Fruit fly (Drosophila melanogaster) whole organism, embryonic: ENCODE measurements around the gene dj-1beta.

Experiments
- Aef1 ChIP-seq: fragments of 200-800 bp; sonication (Bioruptor generic); IDR thresholded peaks from 3 replicates; pipeline ENCODE4 v1.3.6; 2022; ENCODE audit warnings: missing biosample characterization, missing genetic modification characterization
- Atf3 ChIP-seq: fragments of 200-800 bp; sonication (Bioruptor generic); optimal IDR thresholded peaks from 3 replicates; lab custom pipeline; 2016; ENCODE audit warnings: missing biosample characterization, missing genetic modification characterization
- CG10543 ChIP-seq: fragments of 200-800 bp; sonication (Bioruptor generic); optimal IDR thresholded peaks from 3 replicates; lab custom pipeline; 2017; ENCODE audit warnings: missing biosample characterization, mild to moderate bottlenecking, missing genetic modification characterization, moderate library complexity
- CG10959 ChIP-seq: fragments of 200-800 bp; sonication (Bioruptor generic); IDR thresholded peaks from 2 replicates; pipeline ENCODE4 v1.3.6; 2022; ENCODE audit warnings: missing biosample characterization, missing genetic modification characterization
- CG12391 ChIP-seq: fragments of 200-800 bp; sonication (Bioruptor generic); optimal IDR thresholded peaks from 3 replicates; lab custom pipeline; 2018; ENCODE audit warnings: missing biosample characterization, mild to moderate bottlenecking, missing genetic modification characterization, moderate library complexity
- CG13894 ChIP-seq: fragments of 200-800 bp; sonication (Bioruptor generic); optimal IDR thresholded peaks from 3 replicates; lab custom pipeline; 2018; ENCODE audit warnings: missing biosample characterization, mild to moderate bottlenecking, missing genetic modification characterization, moderate library complexity
- CG14710 ChIP-seq: fragments of 200-800 bp; sonication (Bioruptor generic); optimal IDR thresholded peaks from 3 replicates; lab custom pipeline; 2019; ENCODE audit warnings: missing biosample characterization, mild to moderate bottlenecking, missing genetic modification characterization, moderate library complexity
- CG1647 ChIP-seq: fragments of 200-800 bp; sonication (Bioruptor generic); optimal IDR thresholded peaks from 3 replicates; lab custom pipeline; 2016; ENCODE audit warnings: missing biosample characterization, missing genetic modification characterization
- CG17802 ChIP-seq: fragments of 200-800 bp; sonication (Bioruptor generic); optimal IDR thresholded peaks from 2 replicates; lab custom pipeline; 2018; ENCODE audit warnings: missing biosample characterization, mild to moderate bottlenecking, missing genetic modification characterization, moderate library complexity
- CG18764 ChIP-seq: fragments of 200-800 bp; sonication (Bioruptor generic); optimal IDR thresholded peaks from 3 replicates; lab custom pipeline; 2016; ENCODE audit warnings: missing biosample characterization, missing genetic modification characterization
- CG2129 ChIP-seq: fragments of 200-800 bp; sonication (Bioruptor generic); IDR thresholded peaks from 2 replicates; pipeline ENCODE4 v1.3.6; 2022; ENCODE audit warnings: missing biosample characterization, missing genetic modification characterization; ENCODE audit not compliant: partially characterized antibody
- CG32767 ChIP-seq: fragments of 200-800 bp; sonication (Bioruptor generic); IDR thresholded peaks from 2 replicates; pipeline ENCODE4 v1.3.6; 2022; ENCODE audit warnings: missing biosample characterization, missing genetic modification characterization
- CG4404 ChIP-seq: fragments of 200-800 bp; sonication (Bioruptor generic); IDR thresholded peaks from 2 replicates; pipeline ENCODE4 v1.3.6; 2022; ENCODE audit warnings: missing biosample characterization, missing genetic modification characterization
- CG4424 ChIP-seq: fragments of 200-800 bp; sonication (Bioruptor generic); optimal IDR thresholded peaks from 3 replicates; lab custom pipeline; 2016; ENCODE audit warnings: missing biosample characterization, missing genetic modification characterization
- CG5245 ChIP-seq: fragments of 200-800 bp; sonication (Bioruptor generic); optimal IDR thresholded peaks from 3 replicates; lab custom pipeline; 2016; ENCODE audit warnings: missing biosample characterization, missing genetic modification characterization
- CTCF ChIP-seq: fragments of 200-800 bp; sonication (Bioruptor generic); optimal IDR thresholded peaks from 2 replicates; lab custom pipeline; 2017; ENCODE audit warnings: missing biosample characterization, mild to moderate bottlenecking, missing genetic modification characterization, moderate library complexity
- Dbx ChIP-seq: fragments of 200-800 bp; sonication (Bioruptor generic); IDR thresholded peaks from 3 replicates; pipeline ENCODE4 v1.3.6; 2022; ENCODE audit warnings: missing biosample characterization, missing genetic modification characterization
- E2f1 ChIP-seq: fragments of 200-800 bp; sonication (Bioruptor generic); IDR thresholded peaks from 2 replicates; pipeline ENCODE4 v1.3.6; 2022; ENCODE audit warnings: missing biosample characterization, missing genetic modification characterization
- H2.0 ChIP-seq: fragments of 200-800 bp; sonication (Bioruptor generic); IDR thresholded peaks from 2 replicates; pipeline ENCODE4 v1.3.6; 2022; ENCODE audit warnings: missing biosample characterization, missing genetic modification characterization
- Hr3 ChIP-seq: fragments of 200-800 bp; sonication (Bioruptor generic); optimal IDR thresholded peaks from 3 replicates; lab custom pipeline; 2016; ENCODE audit warnings: missing biosample characterization, missing genetic modification characterization
- Hr51 ChIP-seq, 2 experiments: fragments of 200-800 bp; sonication (Bioruptor generic); optimal IDR thresholded peaks; 2 replicates in 1 of 2; 3 replicates in 1 of 2; lab custom pipeline; 2016 to 2018; ENCODE audit warnings: missing biosample characterization in 2 of 2, missing genetic modification characterization in 2 of 2, mild to moderate bottlenecking in 1 of 2, moderate library complexity in 1 of 2
- Jarid2 ChIP-seq: fragments of 200-800 bp; sonication (Bioruptor generic); optimal IDR thresholded peaks from 3 replicates; lab custom pipeline; 2017; ENCODE audit warnings: mild to moderate bottlenecking, missing biosample characterization, missing genetic modification reagents, missing genetic modification characterization
- Mes4 ChIP-seq: fragments of 200-800 bp; sonication (Bioruptor generic); optimal IDR thresholded peaks from 2 replicates; lab custom pipeline; 2016; ENCODE audit warnings: missing biosample characterization, missing genetic modification characterization
- Rx ChIP-seq: fragments of 200-800 bp; sonication (Bioruptor generic); IDR thresholded peaks from 2 replicates; pipeline ENCODE4 v1.3.6; 2022; ENCODE audit warnings: missing biosample characterization, missing genetic modification characterization
- Scr ChIP-seq: fragments of 200-800 bp; sonication (Bioruptor generic); IDR thresholded peaks from 2 replicates; pipeline ENCODE4 v1.3.6; 2022; ENCODE audit warnings: missing biosample characterization, missing genetic modification characterization; ENCODE audit not compliant: partially characterized antibody
- Sox102F ChIP-seq: fragments of 200-800 bp; sonication (Bioruptor generic); optimal IDR thresholded peaks from 2 replicates; lab custom pipeline; 2018; ENCODE audit warnings: missing biosample characterization, mild to moderate bottlenecking, missing genetic modification characterization, moderate library complexity
- al ChIP-seq: fragments of 200-800 bp; sonication (Bioruptor generic); IDR thresholded peaks from 2 replicates; pipeline ENCODE4 v1.3.6; 2022; ENCODE audit warnings: missing biosample characterization, missing genetic modification characterization
- cg ChIP-seq: fragments of 200-800 bp; sonication (Bioruptor generic); optimal IDR thresholded peaks from 3 replicates; lab custom pipeline; 2019; ENCODE audit warnings: missing biosample characterization, mild to moderate bottlenecking, missing genetic modification characterization, moderate library complexity
- chif ChIP-seq, 2 experiments: fragments of 200-800 bp; sonication (Bioruptor generic); optimal IDR thresholded peaks; 3 replicates each; lab custom pipeline; 2016; ENCODE audit warnings: missing biosample characterization in 2 of 2, missing genetic modification characterization in 2 of 2
- chn ChIP-seq: fragments of 200-800 bp; sonication (Bioruptor generic); optimal IDR thresholded peaks from 2 replicates; lab custom pipeline; 2016; ENCODE audit warnings: missing biosample characterization, missing genetic modification characterization
- ci ChIP-seq: fragments of 200-800 bp; sonication (Bioruptor generic); IDR thresholded peaks from 3 replicates; pipeline ENCODE4 v1.3.6; 2022; ENCODE audit warnings: missing biosample characterization, missing genetic modification characterization
- dati ChIP-seq: fragments of 200-800 bp; sonication (Bioruptor generic); IDR thresholded peaks from 2 replicates; pipeline ENCODE4 v1.3.6; 2022; ENCODE audit warnings: missing biosample characterization, missing genetic modification characterization
- dm ChIP-seq: fragments of 200-800 bp; sonication (Bioruptor generic); optimal IDR thresholded peaks from 3 replicates; lab custom pipeline; 2016; ENCODE audit warnings: missing biosample characterization, missing genetic modification characterization
- fu2 ChIP-seq: fragments of 200-800 bp; sonication (Bioruptor generic); optimal IDR thresholded peaks from 2 replicates; lab custom pipeline; 2016; ENCODE audit warnings: missing biosample characterization, missing genetic modification characterization
- gsb-n ChIP-seq: fragments of 200-800 bp; sonication (Bioruptor generic); optimal IDR thresholded peaks from 3 replicates; lab custom pipeline; 2018; ENCODE audit warnings: missing biosample characterization, mild to moderate bottlenecking, missing genetic modification characterization
- hbn ChIP-seq: fragments of 200-800 bp; sonication (Bioruptor generic); IDR thresholded peaks from 2 replicates; pipeline ENCODE4 v1.3.6; 2022; ENCODE audit warnings: missing biosample characterization, missing genetic modification characterization; ENCODE audit not compliant: partially characterized antibody
- hkb ChIP-seq, 2 experiments: fragments of 200-800 bp in 1 of 2; fragments of >200 bp in 1 of 2; sonication (Bioruptor generic) in 1 of 2; IDR thresholded peaks in 1 of 2; optimal IDR thresholded peaks in 1 of 2; 2 replicates each; pipeline versions ENCODE4 v1.3.6 to Lab custom; 2017 to 2022; ENCODE audit warnings: missing biosample characterization in 1 of 2, missing genetic modification characterization in 1 of 2
- jigr1 ChIP-seq: fragments of 200-800 bp; sonication (Bioruptor generic); IDR thresholded peaks from 3 replicates; pipeline ENCODE4 v1.3.6; 2022; ENCODE audit warnings: missing biosample characterization, missing genetic modification characterization
- jumu ChIP-seq: fragments of 200-800 bp; sonication (Bioruptor generic); optimal IDR thresholded peaks from 3 replicates; lab custom pipeline; 2016; ENCODE audit warnings: missing biosample characterization, missing genetic modification characterization
- nerfin-2 ChIP-seq: fragments of 200-800 bp; sonication (Bioruptor generic); IDR thresholded peaks from 2 replicates; pipeline ENCODE4 v1.3.6; 2022; ENCODE audit warnings: missing biosample characterization, missing genetic modification characterization; ENCODE audit not compliant: partially characterized antibody
- oc ChIP-seq: fragments of 200-800 bp; sonication (Bioruptor generic); optimal IDR thresholded peaks from 2 replicates; lab custom pipeline; 2018; ENCODE audit warnings: missing biosample characterization, mild to moderate bottlenecking, missing genetic modification characterization, moderate library complexity
- pho ChIP-seq: fragments of 200-800 bp; sonication (Bioruptor generic); optimal IDR thresholded peaks from 2 replicates; lab custom pipeline; 2016; ENCODE audit warnings: missing biosample characterization, missing genetic modification characterization
- pita ChIP-seq: fragments of 200-800 bp; sonication (Bioruptor generic); optimal IDR thresholded peaks from 2 replicates; lab custom pipeline; 2017; ENCODE audit warnings: missing biosample characterization, mild to moderate bottlenecking, missing genetic modification characterization
- rib ChIP-seq: fragments of 200-800 bp; sonication (Bioruptor generic); IDR thresholded peaks from 2 replicates; pipeline ENCODE4 v1.3.6; 2022; ENCODE audit warnings: missing biosample characterization, missing genetic modification characterization
- run ChIP-seq: fragments of 200-800 bp; sonication (Bioruptor generic); optimal IDR thresholded peaks from 3 replicates; lab custom pipeline; 2018; ENCODE audit warnings: missing biosample characterization, mild to moderate bottlenecking, missing genetic modification characterization
- salm ChIP-seq: fragments of 200-800 bp; sonication (Bioruptor generic); optimal IDR thresholded peaks from 2 replicates; lab custom pipeline; 2018; ENCODE audit warnings: missing biosample characterization, mild to moderate bottlenecking, missing genetic modification characterization
- scrt ChIP-seq: fragments of 200-800 bp; sonication (Bioruptor generic); optimal IDR thresholded peaks from 2 replicates; lab custom pipeline; 2018; ENCODE audit warnings: missing biosample characterization, mild to moderate bottlenecking, missing genetic modification characterization, moderate library complexity
- seq ChIP-seq: fragments of 200-800 bp; sonication (Bioruptor generic); IDR thresholded peaks from 2 replicates; pipeline ENCODE4 v1.3.6; 2022; ENCODE audit warnings: missing biosample characterization, missing genetic modification characterization
- so ChIP-seq: fragments of 200-800 bp; sonication (Bioruptor generic); IDR thresholded peaks from 3 replicates; pipeline ENCODE4 v1.3.6; 2022; ENCODE audit warnings: missing biosample characterization, missing genetic modification characterization
- tap ChIP-seq: fragments of 200-800 bp; optimal IDR thresholded peaks from 3 replicates; lab custom pipeline; 2019; ENCODE audit warnings: missing biosample characterization, mild to moderate bottlenecking, missing genetic modification characterization, moderate library complexity
- vfl ChIP-seq: fragments of 200-800 bp; sonication (Bioruptor generic); optimal IDR thresholded peaks from 2 replicates; lab custom pipeline; 2016; ENCODE audit warnings: missing biosample characterization, missing genetic modification characterization
- vnd ChIP-seq: fragments of 200-800 bp; sonication (Bioruptor generic); IDR thresholded peaks from 3 replicates; pipeline ENCODE4 v1.3.6; 2022; ENCODE audit warnings: missing biosample characterization, missing genetic modification characterization; ENCODE audit not compliant: partially characterized antibody

dj-1beta gene

dm6 chr3R:30764121-30764520, 42.8 kb upstream of the dj-1beta start (continued):
- peak; percentile 5 for TF ChIP-seq scrt (GFP tag; lab: Kevin White, UChicago)
- no peak for TF ChIP-seq CG4404
- TF ChIP-seq Dbx (GFP tag; lab: Robert Waterston, UW), result no peak
- peak; percentile 97 for TF ChIP-seq cg (GFP tag; lab: Kevin White, UChicago)
- TF ChIP-seq rib (GFP tag; lab: Robert Waterston, UW), result no peak
- TF ChIP-seq vfl (GFP tag; lab: Kevin White, UChicago), result no peak
- no peak for TF ChIP-seq jumu (GFP tag; lab: Kevin White, UChicago)
- no peak for TF ChIP-seq nerfin-2 (GFP tag; lab: Robert Waterston, UW)
- no peak for TF ChIP-seq CG32767 (GFP tag; lab: Robert Waterston, UW)
- TF ChIP-seq E2f1 (GFP tag; lab: Robert Waterston, UW), result no peak
- no peak for TF ChIP-seq gsb-n (tag; lab: Kevin White, UChicago)
- TF ChIP-seq jigr1, result no peak
- TF ChIP-seq ci (GFP tag; lab: Robert Waterston, UW), result 0 out of 3 replicates have a peak, but pooled peaks have one; percentile 32
- TF ChIP-seq Jarid2 (GFP tag; lab: Kevin White, UChicago), result peak; percentile 47
- TF ChIP-seq fu2 (GFP tag; lab: Kevin White, UChicago), result no peak
- TF ChIP-seq pita (GFP tag; lab: Kevin White, UChicago), result no peak
- TF ChIP-seq run (tag; lab: Kevin White, UChicago), result no peak
- no peak for TF ChIP-seq dm
- no peak for TF ChIP-seq tap
- TF ChIP-seq Sox102F (GFP tag; lab: Kevin White, UChicago), result no peak
- TF ChIP-seq so (GFP tag; lab: Robert Waterston, UW), result no peak
- TF ChIP-seq CG17802 (tag; lab: Kevin White, UChicago), result no peak
- peak; percentile 27; the same call in 1 of the 2 replicates for TF ChIP-seq seq (GFP tag; lab: Robert Waterston, UW)
- TF ChIP-seq Rx (GFP tag; lab: Robert Waterston, UW), result no peak
- TF ChIP-seq chn (GFP tag; lab: Kevin White, UChicago), result no peak
- TF ChIP-seq H2.0, result no peak
- no peak for TF ChIP-seq CG1647 (GFP tag; lab: Kevin White, UChicago)
- TF ChIP-seq CG4424 (GFP tag; lab: Kevin White, UChicago), result no peak
- TF ChIP-seq CG12391 (tag; lab: Kevin White, UChicago), result no peak
- TF ChIP-seq Hr51 (GFP tag; optimal IDR thresholded peaks at IDR 0.05; lab: Kevin White, UChicago), result no peak
- TF ChIP-seq al (GFP tag; lab: Robert Waterston, UW), result no peak
- no peak for TF ChIP-seq hbn (GFP tag; lab: Robert Waterston, UW)
- no peak for TF ChIP-seq vnd (GFP tag; lab: Robert Waterston, UW)
- TF ChIP-seq hkb (optimal IDR thresholded peaks at IDR 0.05; lab: Kevin White, UChicago), result no peak
- no peak for TF ChIP-seq hkb (GFP tag; IDR thresholded peaks at IDR 0.05; lab: Robert Waterston, UW)
- TF ChIP-seq salm, result no peak
- no peak for TF ChIP-seq Atf3 (GFP tag; lab: Kevin White, UChicago)
- no peak for TF ChIP-seq CG10543 (GFP tag; lab: Kevin White, UChicago)
- TF ChIP-seq CG13894 (tag; lab: Kevin White, UChicago), result no peak
- peak; percentile 46 for TF ChIP-seq CTCF (GFP tag; lab: Kevin White, UChicago)
- no peak for TF ChIP-seq CG14710 (tag; lab: Kevin White, UChicago)
- peak; percentile 50; the same call in 2 of the 3 replicates for TF ChIP-seq Aef1 (GFP tag; lab: Robert Waterston, UW)
- no peak for TF ChIP-seq oc
- no peak for TF ChIP-seq CG5245 (GFP tag; lab: Kevin White, UChicago)
- no peak for TF ChIP-seq CG18764 (GFP tag; lab: Kevin White, UChicago)
- no peak for TF ChIP-seq dati (GFP tag; lab: Robert Waterston, UW)
- no peak for TF ChIP-seq Mes4 (GFP tag; lab: Kevin White, UChicago)
- TF ChIP-seq Scr (GFP tag; lab: Robert Waterston, UW), result no peak
- no peak for TF ChIP-seq CG2129
- no peak for TF ChIP-seq pho (GFP tag; lab: Kevin White, UChicago)
- TF ChIP-seq CG10959 (GFP tag; lab: Robert Waterston, UW), result no peak
- no peak for TF ChIP-seq Hr3
- TF ChIP-seq chif (GFP tag; optimal IDR thresholded peaks at IDR 0.05; lab: Kevin White, UChicago), result no peak
